Fruit fly (Drosophila melanogaster): Measurements from ENCODE around the gene hwt.

Gene hwt

dm6 chrX:12539215-12539614, 29.0 kb downstream of the hwt start (continued):
- TF ChIP-seq CG9215 (GFP tag; IDR thresholded peaks at IDR 0.05) (no peak), CG32772 (GFP tag; IDR thresholded peaks at IDR 0.05) (0 out of 2 replicates have a peak, but pooled peaks have one; percentile 22), vvl (GFP tag; IDR thresholded peaks at IDR 0.05) (no peak), Fer2 (tag; optimal IDR thresholded peaks at IDR 0.05) (no peak), CG14667 (GFP tag; IDR thresholded peaks at IDR 0.05) (no peak), B-H2 (GFP tag; optimal IDR thresholded peaks at IDR 0.05) (no peak), Hr3 (GFP tag; optimal IDR thresholded peaks at IDR 0.05) (no peak), CG13775 (GFP tag; optimal IDR thresholded peaks at IDR 0.05) (peak; percentile 12), mirr (GFP tag; optimal IDR thresholded peaks at IDR 0.05) (no peak), Fer1 (GFP tag; optimal IDR thresholded peaks at IDR 0.05) (peak; percentile 20), tup (GFP tag; optimal IDR thresholded peaks at IDR 0.05) (no peak), Scr (GFP tag; IDR thresholded peaks at IDR 0.05; ENCODE audit: partially characterized antibody) (no peak), CG13624 (GFP tag; optimal IDR thresholded peaks at IDR 0.05) (no peak), crp (GFP tag; optimal IDR thresholded peaks at IDR 0.05) (no peak), MBD-R2 (GFP tag; IDR thresholded peaks at IDR 0.05) (no peak), Sox100B (GFP tag; optimal IDR thresholded peaks at IDR 0.05) (no peak), Mrtf (GFP tag; IDR thresholded peaks at IDR 0.05) (no peak), nmo (GFP tag; optimal IDR thresholded peaks at IDR 0.05) (peak; percentile 10), CG13424 (tag; optimal IDR thresholded peaks at IDR 0.05) (peak; percentile 24), PHDP (tag; optimal IDR thresholded peaks at IDR 0.05) (peak; percentile 41), aop (GFP tag; IDR thresholded peaks at IDR 0.05) (no peak), cato (GFP tag; optimal IDR thresholded peaks at IDR 0.05; ENCODE audit: borderline replicate concordance) (no peak), CG3995 (GFP tag; optimal IDR thresholded peaks at IDR 0.05) (no peak), crol (GFP tag; IDR thresholded peaks at IDR 0.05) (no peak), wek (GFP tag; optimal IDR thresholded peaks at IDR 0.05) (no peak), CG10321 (GFP tag; IDR thresholded peaks at IDR 0.05) (no peak), Hand (GFP tag; optimal IDR thresholded peaks at IDR 0.05) (no peak), CG30403 (GFP tag; optimal IDR thresholded peaks at IDR 0.05) (no peak), ERR (GFP tag; optimal IDR thresholded peaks at IDR 0.05) (no peak), CG34422 (GFP tag; IDR thresholded peaks at IDR 0.05) (no peak), CG6654 (GFP tag; optimal IDR thresholded peaks at IDR 0.05) (no peak), CG6175 (GFP tag; IDR thresholded peaks at IDR 0.05) (no peak), caup (GFP tag; optimal IDR thresholded peaks at IDR 0.05; ENCODE audit: severe bottlenecking) (peak; percentile 25), CG8281 (tag; optimal IDR thresholded peaks at IDR 0.05) (no peak), NC2α (GFP tag; optimal IDR thresholded peaks at IDR 0.05) (no peak), gce (GFP tag; IDR thresholded peaks at IDR 0.05) (no peak), Stat92E (GFP tag; optimal IDR thresholded peaks at IDR 0.05) (no peak), CG6254 (GFP tag; optimal IDR thresholded peaks at IDR 0.05) (no peak), btn (GFP tag; optimal IDR thresholded peaks at IDR 0.05) (no peak), Doc3 (GFP tag; IDR thresholded peaks at IDR 0.05; ENCODE audit: partially characterized antibody) (no peak), usp (GFP tag; optimal IDR thresholded peaks at IDR 0.05) (no peak), Ets97D (GFP tag; optimal IDR thresholded peaks at IDR 0.05) (no peak), abd-A (tag; optimal IDR thresholded peaks at IDR 0.05) (no peak), CG7357 (GFP tag; IDR thresholded peaks at IDR 0.05) (no peak), CG8388 (GFP tag; optimal IDR thresholded peaks at IDR 0.05) (no peak), Atf3 (GFP tag; optimal IDR thresholded peaks at IDR 0.05) (no peak), zfh1 (GFP tag; IDR thresholded peaks at IDR 0.05) (0 out of 3 replicates have a peak, but pooled peaks have one; percentile 47), HLHmδ (GFP tag; optimal IDR thresholded peaks at IDR 0.05) (no peak), CG10209 (GFP tag; optimal IDR thresholded peaks at IDR 0.05) (no peak), CG2120 (GFP tag; optimal IDR thresholded peaks at IDR 0.05) (peak; percentile 55), CG17612 (GFP tag; IDR thresholded peaks at IDR 0.05) (no peak)
